Worm (Caenorhabditis elegans) whole organism, L4 larva: ENCODE measurements around the gene F48B9.3.

ENCODE experiments used
- D1046.2 ChIP-seq: fragments of 200-800 bp; sonication (Bioruptor generic); IDR thresholded peaks from 2 replicates; pipeline ENCODE4 v1.3.6; 2022; ENCODE audit warnings: missing genetic modification characterization, missing compliant biosample characterization
- F44E2.7 ChIP-seq: fragments of 200-800 bp; sonication (Bioruptor generic); IDR thresholded peaks from 2 replicates; pipeline ENCODE4 v2.1.2; 2022; ENCODE audit warnings: missing genetic modification characterization, missing compliant biosample characterization
- F49E8.2 ChIP-seq: sonication (generic microtip); optimal IDR thresholded peaks from 2 replicates; lab custom pipeline; 2016; ENCODE audit warnings: missing compliant biosample characterization, mild to moderate bottlenecking, missing genetic modification characterization, borderline replicate concordance
- T20F7.1 ChIP-seq: fragments of 200-800 bp; sonication (Bioruptor generic); optimal IDR thresholded peaks from 2 replicates; lab custom pipeline; 2018; ENCODE audit warnings: mild to moderate bottlenecking, missing genetic modification characterization, missing compliant biosample characterization
- T26A8.4 ChIP-seq: fragments of 200-800 bp; sonication (Bioruptor generic); IDR thresholded peaks from 2 replicates; pipeline ENCODE4 v1.3.6; 2022; ENCODE audit warnings: missing genetic modification characterization, missing compliant biosample characterization
- Y105C5A.15 ChIP-seq: fragments of 200-800 bp; sonication (Bioruptor generic); IDR thresholded peaks from 2 replicates; pipeline ENCODE4 v1.3.6; 2022; ENCODE audit warnings: missing genetic modification characterization, missing compliant biosample characterization
- ZK337.2 ChIP-seq: fragments of 200-800 bp; sonication (Bioruptor generic); IDR thresholded peaks from 2 replicates; pipeline ENCODE4 v1.3.6; 2022; ENCODE audit warnings: missing genetic modification reagents, missing genetic modification characterization, missing compliant biosample characterization
- aha-1 ChIP-seq: fragments of 150-350 bp; peaks from one replicate; lab custom pipeline; 2014; ENCODE audit warnings: missing biosample characterization, missing genetic modification characterization
- ama-1 ChIP-seq: fragments of 150-350 bp; optimal IDR thresholded peaks from 2 replicates; lab custom pipeline; 2014; ENCODE audit warnings: inconsistent platforms, mixed read lengths
- ceh-44 ChIP-seq: fragments of 200-800 bp; sonication (Bioruptor generic); IDR thresholded peaks from 2 replicates; pipeline ENCODE4 v1.3.6; 2022; ENCODE audit warnings: missing genetic modification reagents, missing genetic modification characterization, missing compliant biosample characterization
- ctbp-1 ChIP-seq: fragments of 200-800 bp; sonication (Bioruptor generic); IDR thresholded peaks from 2 replicates; pipeline ENCODE4 v1.3.6; 2022; ENCODE audit warnings: missing genetic modification reagents, missing genetic modification characterization, missing compliant biosample characterization
- daf-12 ChIP-seq: fragments of 150-350 bp; optimal IDR thresholded peaks from 2 replicates; lab custom pipeline; 2014; ENCODE audit warnings: missing biosample characterization, missing genetic modification reagents, missing genetic modification characterization
- dmd-6 ChIP-seq: fragments of 200-800 bp; sonication (Bioruptor generic); IDR thresholded peaks from 2 replicates; pipeline ENCODE4 v1.3.6; 2022; ENCODE audit warnings: missing genetic modification reagents, missing genetic modification characterization, missing compliant biosample characterization
- dve-1 ChIP-seq: sonication (generic microtip); optimal IDR thresholded peaks from 2 replicates; lab custom pipeline; 2017; ENCODE audit warnings: antibody characterized with exemption, mild to moderate bottlenecking, missing genetic modification characterization, missing compliant biosample characterization; ENCODE audit not compliant: insufficient read depth
- fos-1 ChIP-seq: fragments of 150-350 bp; optimal IDR thresholded peaks from 2 replicates; lab custom pipeline; 2014; ENCODE audit warnings: missing biosample characterization, missing genetic modification characterization
- hlh-30 ChIP-seq: sonication (generic microtip); optimal IDR thresholded peaks from 2 replicates; lab custom pipeline; 2017; ENCODE audit warnings: antibody characterized with exemption, mild to moderate bottlenecking, missing genetic modification characterization, missing compliant biosample characterization; ENCODE audit not compliant: insufficient read depth
- lim-7 ChIP-seq: fragments of 200-800 bp; sonication (Bioruptor generic); IDR thresholded peaks from 2 replicates; pipeline ENCODE4 v1.3.6; 2022; ENCODE audit warnings: missing genetic modification characterization, missing compliant biosample characterization
- lin-15B ChIP-seq: fragments of 150-350 bp; sonication (generic microtip); optimal IDR thresholded peaks from 3 replicates; lab custom pipeline; 2014; ENCODE audit warnings: missing biosample characterization, missing genetic modification characterization
- lin-38 ChIP-seq: fragments of 200-800 bp; sonication (Bioruptor generic); IDR thresholded peaks from 2 replicates; pipeline ENCODE4 v1.3.6; 2022; ENCODE audit warnings: missing genetic modification reagents, missing genetic modification characterization, missing compliant biosample characterization
- lsy-2 ChIP-seq, 2 experiments: fragments of 150-350 bp in 1 of 2; sonication (generic microtip) in 1 of 2; optimal IDR thresholded peaks; 2 replicates each; lab custom pipeline; 2014 to 2017; ENCODE audit warnings: missing biosample characterization in 2 of 2, missing genetic modification characterization in 2 of 2
- mdl-1 ChIP-seq, 2 experiments: fragments of 150-350 bp in 1 of 2; sonication (generic microtip) in 1 of 2; optimal IDR thresholded peaks; 2 replicates each; lab custom pipeline; 2014 to 2017; ENCODE audit warnings: missing biosample characterization in 2 of 2, missing genetic modification characterization in 2 of 2
- mdt-29 ChIP-seq: fragments of 200-800 bp; sonication (Bioruptor generic); IDR thresholded peaks from 2 replicates; pipeline ENCODE4 v1.3.6; 2022; ENCODE audit warnings: missing genetic modification reagents, missing genetic modification characterization, missing compliant biosample characterization
- mes-2 ChIP-seq: sonication (generic microtip); optimal IDR thresholded peaks from 2 replicates; lab custom pipeline; 2016; ENCODE audit warnings: missing genotype, mild to moderate bottlenecking, missing genetic modification characterization, missing compliant biosample characterization; ENCODE audit not compliant: poor library complexity, severe bottlenecking
- nhr-11 ChIP-seq: fragments of 150-350 bp; optimal IDR thresholded peaks from 2 replicates; lab custom pipeline; 2014; ENCODE audit warnings: missing biosample characterization, missing genetic modification characterization
- nhr-111 ChIP-seq: fragments of 200-800 bp; sonication (Bioruptor generic); optimal IDR thresholded peaks from 2 replicates; lab custom pipeline; 2018; ENCODE audit warnings: mild to moderate bottlenecking, missing genetic modification characterization, missing compliant biosample characterization
- nhr-237 ChIP-seq: sonication (generic microtip); optimal IDR thresholded peaks from 2 replicates; lab custom pipeline; 2017; ENCODE audit warnings: missing biosample characterization, missing genetic modification characterization
- nhr-28 ChIP-seq: fragments of 150-350 bp; optimal IDR thresholded peaks from 2 replicates; lab custom pipeline; 2014; ENCODE audit warnings: missing biosample characterization, missing genetic modification characterization
- nhr-41 ChIP-seq: fragments of 200-800 bp; sonication (Bioruptor generic); IDR thresholded peaks from 2 replicates; pipeline ENCODE4 v1.3.6; 2022; ENCODE audit warnings: missing genetic modification reagents, missing genetic modification characterization, missing compliant biosample characterization
- nhr-42 ChIP-seq: fragments of 200-800 bp; sonication (Bioruptor generic); IDR thresholded peaks from 2 replicates; pipeline ENCODE4 v1.3.6; 2022; ENCODE audit warnings: missing genetic modification characterization, missing compliant biosample characterization
- nhr-76 ChIP-seq: fragments of 150-350 bp; optimal IDR thresholded peaks from 2 replicates; lab custom pipeline; 2014; ENCODE audit warnings: missing biosample characterization, missing genetic modification characterization
- pha-4 ChIP-seq, 2 experiments: fragments of 150-350 bp in 1 of 2; fragments of 200-800 bp in 1 of 2; sonication (Bioruptor generic) in 1 of 2; IDR thresholded peaks in 1 of 2; optimal IDR thresholded peaks in 1 of 2; 2 replicates each; pipeline versions ENCODE4 v1.3.6 to Lab custom; 2014 to 2022; ENCODE audit warnings: missing genetic modification characterization in 2 of 2, missing genetic modification reagents in 2 of 2, missing biosample characterization in 1 of 2, missing compliant biosample characterization in 1 of 2
- php-3 ChIP-seq: fragments of 200-800 bp; sonication (Bioruptor generic); IDR thresholded peaks from 2 replicates; pipeline ENCODE4 v1.3.6; 2022; ENCODE audit warnings: missing genetic modification reagents, missing genetic modification characterization, missing compliant biosample characterization
- pqm-1 ChIP-seq: sonication (generic microtip); optimal IDR thresholded peaks from 2 replicates; lab custom pipeline; 2017; ENCODE audit warnings: missing biosample characterization, missing genetic modification characterization
- sdz-12 ChIP-seq: fragments of 200-800 bp; sonication (Bioruptor generic); optimal IDR thresholded peaks from 2 replicates; lab custom pipeline; 2018; ENCODE audit warnings: mild to moderate bottlenecking, missing genetic modification characterization, missing compliant biosample characterization
- set-16 ChIP-seq: fragments of 200-800 bp; sonication (Bioruptor generic); IDR thresholded peaks from 2 replicates; pipeline ENCODE4 v1.3.6; 2022; ENCODE audit warnings: missing genetic modification reagents, missing genetic modification characterization, missing compliant biosample characterization
- tag-97 ChIP-seq: fragments of 200-800 bp; sonication (Bioruptor generic); IDR thresholded peaks from 2 replicates; pipeline ENCODE4 v1.3.6; 2022; ENCODE audit warnings: missing genetic modification characterization, missing compliant biosample characterization
- tra-1 ChIP-seq: fragments of 200-800 bp; sonication (Bioruptor generic); IDR thresholded peaks from 2 replicates; pipeline ENCODE4 v1.3.6; 2022; ENCODE audit warnings: missing genetic modification reagents, missing genetic modification characterization, missing compliant biosample characterization
- unc-130 ChIP-seq: sonication (generic microtip); optimal IDR thresholded peaks from 2 replicates; lab custom pipeline; 2016; ENCODE audit warnings: missing genetic modification reagents, missing genetic modification characterization, missing compliant biosample characterization
- unc-62 ChIP-seq, 3 experiments: fragments of 150-350 bp in 1 of 3; sonication (generic microtip); optimal IDR thresholded peaks in 2 of 3; peaks in 1 of 3; 1 replicate in 1 of 3; 2 replicates in 2 of 3; lab custom pipeline; 2014 to 2017; ENCODE audit warnings: missing biosample characterization in 3 of 3, missing genetic modification characterization in 3 of 3, missing genetic modification reagents in 3 of 3, missing genotype in 1 of 3
- zfp-3 ChIP-seq: fragments of 200-800 bp; sonication (Bioruptor generic); conservative IDR thresholded peaks from 2 replicates; pipeline ENCODE4 v1.3.6; 2022; ENCODE audit warnings: missing genetic modification reagents, missing genetic modification characterization, missing compliant biosample characterization
- zip-11 ChIP-seq: fragments of 200-800 bp; sonication (Bioruptor generic); IDR thresholded peaks from 2 replicates; pipeline ENCODE4 v1.3.6; 2022; ENCODE audit warnings: missing genetic modification characterization, missing compliant biosample characterization
- ztf-11 ChIP-seq: fragments of 150-350 bp; optimal IDR thresholded peaks from 2 replicates; lab custom pipeline; 2014; ENCODE audit warnings: missing biosample characterization, missing genetic modification characterization
- ztf-7 ChIP-seq: fragments of 150-350 bp; optimal IDR thresholded peaks from 2 replicates; lab custom pipeline; 2014; ENCODE audit warnings: missing biosample characterization, missing genetic modification characterization

F48B9.3 gene

DNA sequence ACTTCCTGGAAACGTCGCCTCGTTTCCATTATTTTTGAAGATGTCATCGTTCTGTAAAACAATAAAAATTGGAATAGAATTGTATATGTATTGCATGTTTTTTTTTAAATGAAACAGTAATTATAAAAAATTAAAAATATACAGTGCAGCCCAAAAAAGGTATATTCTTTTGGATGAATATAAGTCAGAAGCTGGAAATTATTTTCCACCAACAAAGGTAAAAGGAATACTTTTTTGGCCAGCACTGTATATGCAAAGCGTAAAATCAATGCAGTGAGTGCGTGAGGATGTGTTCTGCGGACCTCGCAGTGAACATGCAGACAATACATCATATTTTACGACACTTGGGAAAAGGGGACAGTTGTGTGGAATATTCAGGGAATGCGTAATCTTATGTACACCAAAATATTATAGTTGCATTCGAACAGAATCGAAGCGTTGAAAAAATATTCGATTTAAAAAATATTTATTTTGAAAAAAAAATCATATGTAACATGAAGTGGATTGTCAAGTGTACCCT lies 11.6 kb downstream of the F48B9.3 start, which contains the start of gene F48B9.8:
Gene F48B9.8 (minus strand): TSS at position 51 of the 520 bp plus-strand sequence.
- TF ChIP-seq unc-62 (GFP tag; optimal IDR thresholded peaks at IDR 0.05 in 1 of 2; lab: Kevin White, UChicago): peak in 1 of 2 experiments; percentile 70
- TF ChIP-seq unc-62 (tag; optimal IDR thresholded peaks at IDR 0.05; lab: Kevin White, UChicago): no peak
- TF ChIP-seq ztf-7: peak; percentile 10
- peak; percentile 16 for TF ChIP-seq mes-2 (tag; lab: Kevin White, UChicago)
- no peak for TF ChIP-seq mdt-29 (GFP tag; lab: Robert Waterston, UW)
- peak in 1 of 2 experiments; percentile 51 for TF ChIP-seq lsy-2 (tag; optimal IDR thresholded peaks at IDR 0.05; lab: Kevin White, UChicago)
- no peak for TF ChIP-seq Y105C5A.15 (GFP tag; lab: Robert Waterston, UW)
- TF ChIP-seq unc-130 (GFP tag; lab: Kevin White, UChicago): no peak

DNA sequence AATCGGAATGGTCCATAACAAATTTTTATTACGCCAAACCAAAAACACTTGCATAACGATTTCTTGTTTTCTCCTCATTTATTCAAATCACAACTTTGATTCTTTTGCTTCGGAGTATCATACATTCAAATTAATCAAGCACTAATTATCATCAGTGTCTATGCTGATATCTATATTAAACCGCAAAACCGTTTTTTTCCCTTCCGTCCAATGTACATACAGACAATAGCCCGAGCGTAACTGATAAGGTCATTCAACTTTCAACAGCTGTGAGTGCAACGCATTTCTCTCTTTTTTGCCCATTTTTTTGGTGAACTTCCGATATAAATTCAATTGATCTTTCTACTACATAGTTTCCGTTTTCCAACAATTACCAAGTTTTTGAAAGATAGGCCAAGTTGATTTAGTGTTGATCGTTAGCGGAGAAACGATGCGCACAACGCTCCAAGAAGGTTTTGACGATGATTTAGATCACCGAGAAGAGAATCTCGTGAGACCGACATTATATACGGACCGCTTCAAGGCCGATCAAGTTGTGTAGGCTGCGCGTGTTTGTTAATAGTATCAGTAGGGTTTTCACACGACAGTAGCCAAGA lies 13.0 kb downstream of the F48B9.3 start:
- no peak for TF ChIP-seq set-16 (GFP tag; lab: Robert Waterston, UW)
- peak; percentile 40 for TF ChIP-seq pqm-1 (tag; lab: Kevin White, UChicago)
- peak; percentile 8; the same call in 1 of the 2 replicates for TF ChIP-seq dmd-6
- peak in 1 of 2 experiments; percentile 82 for TF ChIP-seq unc-62 (GFP tag; optimal IDR thresholded peaks at IDR 0.05 in 1 of 2; lab: Kevin White, UChicago)
- TF ChIP-seq unc-62 (tag; optimal IDR thresholded peaks at IDR 0.05; lab: Kevin White, UChicago): no peak
- TF ChIP-seq dve-1 (tag; lab: Kevin White, UChicago): no peak

DNA sequence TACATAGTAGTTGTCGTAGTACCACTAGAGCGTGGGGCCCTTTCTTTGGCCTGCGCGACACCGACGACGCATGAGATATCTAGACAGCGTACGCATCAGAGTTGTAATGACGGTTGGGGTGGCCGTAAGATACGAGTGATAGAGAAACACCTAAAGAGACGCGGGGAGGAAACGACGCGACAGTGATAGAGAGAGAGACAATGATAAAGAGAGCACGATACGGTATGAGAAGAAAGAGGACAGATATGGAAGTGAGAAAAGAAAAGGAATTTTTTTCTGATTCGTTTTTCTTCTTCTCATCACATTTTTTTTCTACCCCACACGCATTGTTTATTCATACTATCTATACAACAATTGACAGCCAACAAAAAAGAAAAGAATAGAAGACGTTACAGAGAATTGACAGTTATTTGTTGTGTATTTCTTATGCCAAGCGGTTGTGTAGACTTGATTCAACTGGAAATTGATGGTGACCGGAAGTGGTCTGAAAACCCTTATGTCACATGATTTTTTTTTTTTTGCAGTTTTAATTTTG lies 13.6 kb downstream of the F48B9.3 start:
- TF ChIP-seq zip-11 (GFP tag; lab: Robert Waterston, UW): no peak
- TF ChIP-seq nhr-28 (tag; lab: Kevin White, UChicago): peak; percentile 43
- TF ChIP-seq lin-38 (GFP tag; lab: Robert Waterston, UW): no peak
- TF ChIP-seq ztf-11 (tag; lab: Kevin White, UChicago): no peak
- TF ChIP-seq D1046.2 (GFP tag; lab: Robert Waterston, UW): no peak
- no peak for TF ChIP-seq lin-15B
- TF ChIP-seq php-3 (GFP tag; lab: Robert Waterston, UW): no peak
- no peak for TF ChIP-seq ceh-44 (GFP tag; lab: Robert Waterston, UW)
- no peak for TF ChIP-seq nhr-237 (tag; lab: Kevin White, UChicago)
- TF ChIP-seq T26A8.4: no peak
- TF ChIP-seq F44E2.7 (GFP tag; lab: Robert Waterston, UW): no peak
- no peak for TF ChIP-seq lim-7
- no peak for TF ChIP-seq nhr-76 (tag; lab: Kevin White, UChicago)
- TF ChIP-seq nhr-42: no peak
- TF ChIP-seq mdl-1 (tag; optimal IDR thresholded peaks at IDR 0.05; lab: Kevin White, UChicago): peak in 1 of 2 experiments; percentile 28
- no peak for TF ChIP-seq pha-4 (GFP tag; IDR thresholded peaks at IDR 0.05; lab: Robert Waterston, UW)
- TF ChIP-seq pha-4 (tag; optimal IDR thresholded peaks at IDR 0.05; lab: Kevin White, UChicago): no peak
- no peak for TF ChIP-seq nhr-41 (GFP tag; lab: Robert Waterston, UW)
- no peak for TF ChIP-seq F49E8.2 (tag; lab: Kevin White, UChicago)
- TF ChIP-seq set-16 (GFP tag; lab: Robert Waterston, UW): no peak
- no peak for TF ChIP-seq nhr-11 (tag; lab: Kevin White, UChicago)
- TF ChIP-seq ZK337.2 (GFP tag; lab: Robert Waterston, UW): no peak
- TF ChIP-seq dve-1 (tag; lab: Kevin White, UChicago): peak; percentile 62
- no peak for TF ChIP-seq unc-62 (GFP tag; optimal IDR thresholded peaks at IDR 0.05 in 1 of 2; lab: Kevin White, UChicago)
- no peak for TF ChIP-seq unc-62 (tag; optimal IDR thresholded peaks at IDR 0.05; lab: Kevin White, UChicago)
- no peak for TF ChIP-seq fos-1 (tag; lab: Kevin White, UChicago)
- no peak for TF ChIP-seq ama-1 (lab: Kevin White, UChicago)
- no peak for TF ChIP-seq mes-2 (tag; lab: Kevin White, UChicago)
- TF ChIP-seq tra-1: 0 out of 2 replicates have a peak, but pooled peaks have one; percentile 15
- TF ChIP-seq ctbp-1 (GFP tag; lab: Robert Waterston, UW): no peak
- TF ChIP-seq nhr-111: no peak
- no peak for TF ChIP-seq aha-1 (tag; lab: Kevin White, UChicago)
- TF ChIP-seq tag-97: no peak
- TF ChIP-seq daf-12: no peak
- TF ChIP-seq Y105C5A.15 (GFP tag; lab: Robert Waterston, UW): no peak
- no peak for TF ChIP-seq T20F7.1 (GFP tag; lab: Kevin White, UChicago)
- peak; percentile 10 for TF ChIP-seq hlh-30 (tag; lab: Kevin White, UChicago)
- no peak for TF ChIP-seq sdz-12
- no peak for TF ChIP-seq zfp-3
